Worm (Caenorhabditis elegans): ENCODE results near the gene clec-171.

- TF ChIP-seq efl-1 (GFP tag; optimal IDR thresholded peaks at IDR 0.05) (no peak), Y79H2A.3 (GFP tag; conservative IDR thresholded peaks at IDR 0.05) (no peak), attf-3 (GFP tag; conservative IDR thresholded peaks at IDR 0.05) (no peak), B0261.1 (tag; optimal IDR thresholded peaks at IDR 0.05) (no peak), nhr-120 (GFP tag; IDR thresholded peaks at IDR 0.05) (no peak), snpc-4 (GFP tag; optimal IDR thresholded peaks at IDR 0.05) (no peak), snpc-4 (tag; optimal IDR thresholded peaks at IDR 0.05) (no peak), T07F8.4 (tag; optimal IDR thresholded peaks at IDR 0.05) (no peak), lin-26 (GFP tag; IDR thresholded peaks at IDR 0.05) (no peak), T26A5.8 (tag; optimal IDR thresholded peaks at IDR 0.05) (no peak), Y95B8A.8 (GFP tag; IDR thresholded peaks at IDR 0.05) (no peak), Y56A3A.18 (GFP tag; IDR thresholded peaks at IDR 0.05) (no peak), ztf-3 (GFP tag; optimal IDR thresholded peaks at IDR 0.05) (no peak), ztf-6 (GFP tag; IDR thresholded peaks at IDR 0.05) (no peak)
These were observed 47.8 kb upstream of the clec-171 start, which contains the start of gene Y77E11A.12 for ce11 chrIV:1475009-1475408.
